Fruit fly (Drosophila melanogaster) whole organism: ENCODE measurements around the gene SdhC.

Experiments
- CG8478 ChIP-seq: fragments of >200 bp; optimal IDR thresholded peaks from 2 replicates; lab custom pipeline; 2018; ENCODE audit warnings: inconsistent platforms
- Dll ChIP-seq: fragments of >200 bp; optimal IDR thresholded peaks from 2 replicates; lab custom pipeline; 2017
- EcR ChIP-seq, 2 experiments: fragments of >200 bp; optimal IDR thresholded peaks; 2 replicates each; lab custom pipeline; 2017; ENCODE audit warnings: missing biosample characterization in 2 of 2, missing genetic modification characterization in 2 of 2, missing genetic modification reagents in 2 of 2
- pan ChIP-seq: fragments of >200 bp; optimal IDR thresholded peaks from 2 replicates; lab custom pipeline; 2017
- psq ChIP-seq: fragments of >200 bp; optimal IDR thresholded peaks from 2 replicates; lab custom pipeline; 2017
- usp ChIP-seq: fragments of >200 bp; optimal IDR thresholded peaks from 2 replicates; lab custom pipeline; 2017; ENCODE audit warnings: missing biosample characterization, missing genetic modification characterization, mixed read lengths

dm6 chr3R:11240891-11241290, 31.2 kb upstream of the SdhC start, which contains the start of the genes scpr-B and scpr-A:
- TF ChIP-seq psq (lab: Kevin White, UChicago) (no peak), EcR (GFP tag; optimal IDR thresholded peaks at IDR 0.05; lab: Kevin White, UChicago) (no peak), pan (lab: Kevin White, UChicago) (no peak), Dll (no peak), CG8478 (lab: Kevin White, UChicago) (no peak), usp (GFP tag; lab: Kevin White, UChicago) (no peak)
